Worm (Caenorhabditis elegans): ENCODE data around the gene Y50E8A.2.
A peak's percentile ranks its signal among the peaks of the same experiment; 100 is the strongest.

Gene Y50E8A.2

ce11 chrV:14707958-14708357, 20.7 kb downstream of the Y50E8A.2 start, which contains the start of gene R08A2.9:
Gene R08A2.9, plus strand, starts transcription at chrV:14708258.
- TF ChIP-seq flt-1 (GFP tag; IDR thresholded peaks at IDR 0.05), result no peak
- no peak for TF ChIP-seq T22C8.4 (GFP tag; IDR thresholded peaks at IDR 0.05)
- no peak for TF ChIP-seq cog-1 (tag; optimal IDR thresholded peaks at IDR 0.05)
- TF ChIP-seq ref-1 (GFP tag; conservative IDR thresholded peaks at IDR 0.05), result no peak
- TF ChIP-seq klf-2 (GFP tag; conservative IDR thresholded peaks at IDR 0.05), result no peak
- TF ChIP-seq ztf-29 (GFP tag; IDR thresholded peaks at IDR 0.05), result no peak
- no peak for TF ChIP-seq ztf-23 (GFP tag; IDR thresholded peaks at IDR 0.05)
- TF ChIP-seq med-1 (GFP tag; optimal IDR thresholded peaks at IDR 0.05; ENCODE audit: insufficient read depth), result no peak
- no peak for TF ChIP-seq tab-1 (GFP tag; IDR thresholded peaks at IDR 0.05)

- TF ChIP-seq tab-1 (GFP tag; IDR thresholded peaks at IDR 0.05), result no peak
- TF ChIP-seq ztf-23 (GFP tag; IDR thresholded peaks at IDR 0.05), result no peak
- TF ChIP-seq ztf-29 (GFP tag; IDR thresholded peaks at IDR 0.05), result no peak
- no peak for TF ChIP-seq klf-2 (GFP tag; conservative IDR thresholded peaks at IDR 0.05)
- TF ChIP-seq cog-1 (tag; optimal IDR thresholded peaks at IDR 0.05), result no peak
- TF ChIP-seq ref-1 (GFP tag; conservative IDR thresholded peaks at IDR 0.05), result no peak
- no peak for TF ChIP-seq T22C8.4 (GFP tag; IDR thresholded peaks at IDR 0.05)
- no peak for TF ChIP-seq flt-1 (GFP tag; IDR thresholded peaks at IDR 0.05)
- TF ChIP-seq med-1 (GFP tag; optimal IDR thresholded peaks at IDR 0.05; ENCODE audit: insufficient read depth), result no peak
These were observed 30.0 kb downstream of the Y50E8A.2 start, which contains the start of gene set-5 for ce11 chrV:14698666-14699065. Gene set-5, plus strand, starts transcription at chrV:14698966.

- TF ChIP-seq T22C8.4 (GFP tag; IDR thresholded peaks at IDR 0.05) (no peak), ref-1 (GFP tag; conservative IDR thresholded peaks at IDR 0.05) (no peak), ztf-29 (GFP tag; IDR thresholded peaks at IDR 0.05) (no peak), flt-1 (GFP tag; IDR thresholded peaks at IDR 0.05) (no peak), klf-2 (GFP tag; conservative IDR thresholded peaks at IDR 0.05) (no peak), tab-1 (GFP tag; IDR thresholded peaks at IDR 0.05) (no peak)
These were observed 30.6 kb downstream of the Y50E8A.2 start for ce11 chrV:14698005-14698404.

- TF ChIP-seq klf-2 (GFP tag; conservative IDR thresholded peaks at IDR 0.05) (0 out of 2 replicates have a peak, but pooled peaks have one; percentile 38), ztf-29 (GFP tag; IDR thresholded peaks at IDR 0.05) (0 out of 2 replicates have a peak, but pooled peaks have one; percentile 31), med-1 (GFP tag; optimal IDR thresholded peaks at IDR 0.05; ENCODE audit: insufficient read depth) (no peak), flt-1 (GFP tag; IDR thresholded peaks at IDR 0.05) (0 out of 2 replicates have a peak, but pooled peaks have one; percentile 11), cog-1 (tag; optimal IDR thresholded peaks at IDR 0.05) (peak; percentile 92), ztf-23 (GFP tag; IDR thresholded peaks at IDR 0.05) (peak; percentile 66; the same call in 1 of the 2 replicates), T22C8.4 (GFP tag; IDR thresholded peaks at IDR 0.05) (no peak), tab-1 (GFP tag; IDR thresholded peaks at IDR 0.05) (no peak), ref-1 (GFP tag; conservative IDR thresholded peaks at IDR 0.05) (no peak)
These were observed 31.9 kb downstream of the Y50E8A.2 start, which contains the start of gene unc-112 for ce11 chrV:14696604-14697307. Gene unc-112, minus strand, starts transcription at chrV:14696654.

ce11 chrV:14695713-14696112, 32.9 kb downstream of the Y50E8A.2 start:
- no peak for TF ChIP-seq ztf-23 (GFP tag; IDR thresholded peaks at IDR 0.05)
- no peak for TF ChIP-seq T22C8.4 (GFP tag; IDR thresholded peaks at IDR 0.05)
- no peak for TF ChIP-seq ztf-29 (GFP tag; IDR thresholded peaks at IDR 0.05)
- no peak for TF ChIP-seq klf-2 (GFP tag; conservative IDR thresholded peaks at IDR 0.05)
- no peak for TF ChIP-seq flt-1 (GFP tag; IDR thresholded peaks at IDR 0.05)
- TF ChIP-seq ref-1 (GFP tag; conservative IDR thresholded peaks at IDR 0.05), result no peak
- TF ChIP-seq med-1 (GFP tag; optimal IDR thresholded peaks at IDR 0.05; ENCODE audit: insufficient read depth), result no peak
- no peak for TF ChIP-seq cog-1 (tag; optimal IDR thresholded peaks at IDR 0.05)
- no peak for TF ChIP-seq tab-1 (GFP tag; IDR thresholded peaks at IDR 0.05)

- peak; percentile 79 for TF ChIP-seq tab-1 (GFP tag; IDR thresholded peaks at IDR 0.05)
- TF ChIP-seq cog-1 (tag; optimal IDR thresholded peaks at IDR 0.05), result no peak
- peak; percentile 88 for TF ChIP-seq flt-1 (GFP tag; IDR thresholded peaks at IDR 0.05)
- TF ChIP-seq med-1 (GFP tag; optimal IDR thresholded peaks at IDR 0.05; ENCODE audit: insufficient read depth), result peak; percentile 2
- no peak for TF ChIP-seq ztf-29 (GFP tag; IDR thresholded peaks at IDR 0.05)
- TF ChIP-seq klf-2 (GFP tag; conservative IDR thresholded peaks at IDR 0.05), result 0 out of 2 replicates have a peak, but pooled peaks have one; percentile 61
- peak; percentile 34; the same call in 1 of the 2 replicates for TF ChIP-seq T22C8.4 (GFP tag; IDR thresholded peaks at IDR 0.05)
- no peak for TF ChIP-seq ref-1 (GFP tag; conservative IDR thresholded peaks at IDR 0.05)
- no peak for TF ChIP-seq ztf-23 (GFP tag; IDR thresholded peaks at IDR 0.05)
These were observed 39.4 kb downstream of the Y50E8A.2 start, which contains the start of gene gasr-8 for ce11 chrV:14689060-14689750. Gene gasr-8, plus strand, starts transcription at chrV:14689110.

- TF ChIP-seq T22C8.4 (GFP tag; IDR thresholded peaks at IDR 0.05), result no peak
- TF ChIP-seq tab-1 (GFP tag; IDR thresholded peaks at IDR 0.05), result no peak
- TF ChIP-seq cog-1 (tag; optimal IDR thresholded peaks at IDR 0.05), result no peak
- TF ChIP-seq ztf-23 (GFP tag; IDR thresholded peaks at IDR 0.05), result no peak
These were observed 40.3 kb downstream of the Y50E8A.2 start, which contains the start of gene C47E8.11 for ce11 chrV:14688097-14688912. Gene C47E8.11, plus strand, starts transcription at chrV:14688616.

ce11 chrV:14687106-14687964, 41.3 kb downstream of the Y50E8A.2 start:
- TF ChIP-seq flt-1 (GFP tag; IDR thresholded peaks at IDR 0.05) (no peak), tab-1 (GFP tag; IDR thresholded peaks at IDR 0.05) (no peak), cog-1 (tag; optimal IDR thresholded peaks at IDR 0.05) (no peak), med-1 (GFP tag; optimal IDR thresholded peaks at IDR 0.05; ENCODE audit: insufficient read depth) (no peak), ztf-29 (GFP tag; IDR thresholded peaks at IDR 0.05) (no peak), ztf-23 (GFP tag; IDR thresholded peaks at IDR 0.05) (no peak), klf-2 (GFP tag; conservative IDR thresholded peaks at IDR 0.05) (no peak), ref-1 (GFP tag; conservative IDR thresholded peaks at IDR 0.05) (no peak), T22C8.4 (GFP tag; IDR thresholded peaks at IDR 0.05) (no peak)

Data from whole organism, midembryonic.